Fruit fly (Drosophila melanogaster) whole organism, embryonic: ENCODE measurements around the gene GluRIIE.
A peak's percentile ranks its signal among the peaks of the same experiment; 100 is the strongest.

Source experiments
- ATbp ChIP-seq: fragments of 200-800 bp; sonication (Bioruptor generic); optimal IDR thresholded peaks from 2 replicates; lab custom pipeline; 2017; ENCODE audit warnings: missing biosample characterization, mild to moderate bottlenecking, missing genetic modification characterization, missing genetic modification reagents
- Awh ChIP-seq: fragments of 200-800 bp; sonication (Bioruptor generic); IDR thresholded peaks from 2 replicates; pipeline ENCODE4, ENCODE4 v1.3.6; 2022; ENCODE audit warnings: missing biosample characterization, missing genetic modification characterization
- Bgb ChIP-seq: fragments of 200-800 bp; sonication (Bioruptor generic); IDR thresholded peaks from 2 replicates; pipeline ENCODE4 v1.3.6; 2022; ENCODE audit warnings: missing biosample characterization, missing genetic modification characterization; ENCODE audit not compliant: partially characterized antibody
- CG11560 ChIP-seq: fragments of 200-800 bp; sonication (Bioruptor generic); IDR thresholded peaks from 3 replicates; pipeline ENCODE4 v1.3.6; 2022; ENCODE audit warnings: missing biosample characterization, missing genetic modification characterization
- CG12391 ChIP-seq: fragments of 200-800 bp; sonication (Bioruptor generic); optimal IDR thresholded peaks from 3 replicates; lab custom pipeline; 2018; ENCODE audit warnings: missing biosample characterization, mild to moderate bottlenecking, missing genetic modification characterization, moderate library complexity
- CG13624 ChIP-seq: fragments of 200-800 bp; sonication (Bioruptor generic); optimal IDR thresholded peaks from 2 replicates; lab custom pipeline; 2016; ENCODE audit warnings: missing biosample characterization, missing genetic modification characterization
- CG13894 ChIP-seq: fragments of 200-800 bp; sonication (Bioruptor generic); optimal IDR thresholded peaks from 3 replicates; lab custom pipeline; 2018; ENCODE audit warnings: missing biosample characterization, mild to moderate bottlenecking, missing genetic modification characterization, moderate library complexity
- CG15514 ChIP-seq: fragments of 200-800 bp; sonication (Bioruptor generic); optimal IDR thresholded peaks from 3 replicates; lab custom pipeline; 2017; ENCODE audit warnings: missing biosample characterization, missing genetic modification characterization, mild to moderate bottlenecking, moderate library complexity, missing genetic modification reagents
- CG15696 ChIP-seq: fragments of 200-800 bp; sonication (Bioruptor generic); optimal IDR thresholded peaks from 2 replicates; lab custom pipeline; 2019; ENCODE audit warnings: missing biosample characterization, mild to moderate bottlenecking, missing genetic modification characterization, moderate library complexity
- CG17802 ChIP-seq: fragments of 200-800 bp; sonication (Bioruptor generic); optimal IDR thresholded peaks from 2 replicates; lab custom pipeline; 2018; ENCODE audit warnings: missing biosample characterization, mild to moderate bottlenecking, missing genetic modification characterization, moderate library complexity
- CG2116 ChIP-seq: fragments of 200-800 bp; sonication (Bioruptor generic); optimal IDR thresholded peaks from 3 replicates; lab custom pipeline; 2018; ENCODE audit warnings: missing biosample characterization, mild to moderate bottlenecking, missing genetic modification characterization
- CG31441 ChIP-seq: fragments of 200-800 bp; sonication (Bioruptor generic); IDR thresholded peaks from 2 replicates; pipeline ENCODE4 v1.3.6; 2022; ENCODE audit warnings: missing biosample characterization, missing genetic modification characterization
- CG33557 ChIP-seq: fragments of 200-800 bp; sonication (Bioruptor generic); optimal IDR thresholded peaks from 2 replicates; lab custom pipeline; 2019; ENCODE audit warnings: missing biosample characterization, mild to moderate bottlenecking, missing genetic modification characterization, moderate library complexity
- CG4707 ChIP-seq: fragments of 200-800 bp; sonication (Bioruptor generic); optimal IDR thresholded peaks from 2 replicates; lab custom pipeline; 2018; ENCODE audit warnings: missing biosample characterization, mild to moderate bottlenecking, missing genetic modification characterization, moderate library complexity
- CG6175 ChIP-seq: fragments of 200-800 bp; sonication (Bioruptor generic); IDR thresholded peaks from 3 replicates; pipeline ENCODE4 v1.3.6; 2022; ENCODE audit warnings: missing biosample characterization, missing genetic modification characterization
- CG9215 ChIP-seq: fragments of 200-800 bp; sonication (Bioruptor generic); IDR thresholded peaks from 2 replicates; pipeline ENCODE4 v1.3.6; 2022; ENCODE audit warnings: missing biosample characterization, missing genetic modification characterization
- CG9817 ChIP-seq: fragments of 200-800 bp; sonication (Bioruptor generic); optimal IDR thresholded peaks from 2 replicates; lab custom pipeline; 2018; ENCODE audit warnings: missing biosample characterization, mild to moderate bottlenecking, missing genetic modification characterization, moderate library complexity
- CHES-1-like ChIP-seq: fragments of 200-800 bp; sonication (Bioruptor generic); optimal IDR thresholded peaks from 2 replicates; lab custom pipeline; 2016; ENCODE audit warnings: missing biosample characterization, missing genetic modification characterization
- CrebB ChIP-seq: fragments of 200-800 bp; sonication (Bioruptor generic); optimal IDR thresholded peaks from 3 replicates; lab custom pipeline; 2018; ENCODE audit warnings: missing biosample characterization, mild to moderate bottlenecking, missing genetic modification characterization
- D19B ChIP-seq: fragments of 200-800 bp; sonication (Bioruptor generic); optimal IDR thresholded peaks from 2 replicates; lab custom pipeline; 2017; ENCODE audit warnings: missing biosample characterization, mild to moderate bottlenecking, missing genetic modification characterization
- Dbx ChIP-seq: fragments of 200-800 bp; sonication (Bioruptor generic); IDR thresholded peaks from 3 replicates; pipeline ENCODE4 v1.3.6; 2022; ENCODE audit warnings: missing biosample characterization, missing genetic modification characterization
- Dll ChIP-seq: fragments of 200-800 bp; sonication (Bioruptor generic); IDR thresholded peaks from 4 replicates; pipeline ENCODE4 v1.3.6; 2022; ENCODE audit warnings: missing biosample characterization, missing genetic modification characterization; ENCODE audit not compliant: partially characterized antibody
- Doc3 ChIP-seq: fragments of 200-800 bp; sonication (Bioruptor generic); IDR thresholded peaks from 3 replicates; pipeline ENCODE4 v1.3.6; 2022; ENCODE audit warnings: missing biosample characterization, missing genetic modification characterization; ENCODE audit not compliant: partially characterized antibody
- HHEX ChIP-seq: fragments of 200-800 bp; sonication (Bioruptor generic); optimal IDR thresholded peaks from 3 replicates; lab custom pipeline; 2017; ENCODE audit warnings: missing biosample characterization, mild to moderate bottlenecking, missing genetic modification characterization, missing genetic modification reagents
- Hsf ChIP-seq: fragments of 200-800 bp; sonication (Bioruptor generic); optimal IDR thresholded peaks from 3 replicates; lab custom pipeline; 2016; ENCODE audit warnings: missing biosample characterization, missing genetic modification characterization
- Neu2 ChIP-seq: fragments of 200-800 bp; sonication (Bioruptor generic); optimal IDR thresholded peaks from 3 replicates; lab custom pipeline; 2016; ENCODE audit warnings: missing biosample characterization, missing genetic modification characterization, borderline replicate concordance
- Ssrp ChIP-seq: fragments of 200-800 bp; sonication (Bioruptor generic); optimal IDR thresholded peaks from 2 replicates; lab custom pipeline; 2018; ENCODE audit warnings: missing biosample characterization, mild to moderate bottlenecking, missing genetic modification characterization, moderate library complexity
- abd-A ChIP-seq: fragments of 200-800 bp; sonication (Bioruptor generic); optimal IDR thresholded peaks from 3 replicates; lab custom pipeline; 2019; ENCODE audit warnings: missing biosample characterization, mild to moderate bottlenecking, missing genetic modification characterization, moderate library complexity
- amos ChIP-seq: fragments of 200-800 bp; sonication (Bioruptor generic); IDR thresholded peaks from 2 replicates; pipeline ENCODE4 v1.3.6; 2022; ENCODE audit warnings: missing biosample characterization, missing genetic modification characterization; ENCODE audit not compliant: partially characterized antibody
- aop ChIP-seq: fragments of 200-800 bp; sonication (Bioruptor generic); IDR thresholded peaks from 2 replicates; pipeline ENCODE4 v1.3.6; 2022; ENCODE audit warnings: missing biosample characterization, missing genetic modification characterization
- ato ChIP-seq: fragments of 200-800 bp; sonication (Bioruptor generic); IDR thresholded peaks from 2 replicates; pipeline ENCODE4 v1.3.6; 2022; ENCODE audit warnings: missing biosample characterization, missing genetic modification characterization; ENCODE audit not compliant: partially characterized antibody
- caup ChIP-seq: fragments of 200-800 bp; sonication (Bioruptor generic); optimal IDR thresholded peaks from 3 replicates; lab custom pipeline; 2017; ENCODE audit warnings: missing biosample characterization, mild to moderate bottlenecking, missing genetic modification characterization, moderate library complexity; ENCODE audit not compliant: severe bottlenecking
- chinmo ChIP-seq: fragments of 200-800 bp; sonication (Bioruptor generic); IDR thresholded peaks from 4 replicates; pipeline ENCODE4 v1.3.6; 2022; ENCODE audit warnings: missing biosample characterization, missing genetic modification characterization; ENCODE audit not compliant: partially characterized antibody
- dan ChIP-seq: fragments of 200-800 bp; sonication (Bioruptor generic); IDR thresholded peaks from 2 replicates; pipeline ENCODE4 v1.3.6; 2022; ENCODE audit warnings: missing biosample characterization, missing genetic modification characterization
- esg ChIP-seq: fragments of 200-800 bp; sonication (Bioruptor generic); conservative IDR thresholded peaks from 2 replicates; pipeline ENCODE4 v1.3.6; 2022; ENCODE audit warnings: missing biosample characterization, missing genetic modification characterization
- lab ChIP-seq: fragments of 200-800 bp; sonication (Bioruptor generic); optimal IDR thresholded peaks from 3 replicates; lab custom pipeline; 2017; ENCODE audit warnings: missing biosample characterization, missing genetic modification characterization, mild to moderate bottlenecking, moderate library complexity, missing genetic modification reagents
- lola ChIP-seq, 3 experiments: fragments of >200 bp in 2 of 3; fragments of 200-800 bp in 1 of 3; sonication (Bioruptor generic) in 1 of 3; optimal IDR thresholded peaks; 2 replicates each; lab custom pipeline; 2017 to 2019; ENCODE audit warnings: missing biosample characterization in 3 of 3, missing genetic modification characterization in 3 of 3, mild to moderate bottlenecking in 1 of 3, moderate library complexity in 1 of 3
- nerfin-1 ChIP-seq: fragments of 200-800 bp; sonication (Bioruptor generic); optimal IDR thresholded peaks from 3 replicates; lab custom pipeline; 2019; ENCODE audit warnings: missing biosample characterization, mild to moderate bottlenecking, missing genetic modification characterization, moderate library complexity
- nmo ChIP-seq: fragments of 200-800 bp; sonication (Bioruptor generic); optimal IDR thresholded peaks from 2 replicates; lab custom pipeline; 2018; ENCODE audit warnings: missing biosample characterization, mild to moderate bottlenecking, missing genetic modification characterization, moderate library complexity
- prd ChIP-seq, 3 experiments: fragments of >200 bp in 2 of 3; fragments of 200-800 bp in 1 of 3; sonication (Bioruptor generic) in 1 of 3; optimal IDR thresholded peaks in 2 of 3; IDR thresholded peaks in 1 of 3; 2 replicates in 2 of 3; 3 replicates in 1 of 3; pipeline versions ENCODE4 v1.3.6 to Lab custom; 2017 to 2022; ENCODE audit warnings: missing biosample characterization in 1 of 3, missing genetic modification characterization in 1 of 3
- pros ChIP-seq: fragments of 200-800 bp; sonication (Bioruptor generic); optimal IDR thresholded peaks from 3 replicates; lab custom pipeline; 2019; ENCODE audit warnings: missing biosample characterization, mild to moderate bottlenecking, missing genetic modification characterization, moderate library complexity
- sd ChIP-seq: fragments of 200-800 bp; sonication (Bioruptor generic); optimal IDR thresholded peaks from 3 replicates; lab custom pipeline; 2018; ENCODE audit warnings: missing biosample characterization, mild to moderate bottlenecking, missing genetic modification characterization, moderate library complexity
- slbo ChIP-seq: fragments of 200-800 bp; sonication (Bioruptor generic); IDR thresholded peaks from 2 replicates; pipeline ENCODE4 v1.3.6; 2022; ENCODE audit warnings: missing biosample characterization, missing genetic modification characterization
- zen ChIP-seq: fragments of 200-800 bp; sonication (Bioruptor generic); optimal IDR thresholded peaks from 3 replicates; lab custom pipeline; 2018; ENCODE audit warnings: missing biosample characterization, mild to moderate bottlenecking, missing genetic modification characterization, moderate library complexity
- zen2 ChIP-seq: fragments of 200-800 bp; sonication (Bioruptor generic); IDR thresholded peaks from 3 replicates; pipeline ENCODE4 v1.3.6; 2022; ENCODE audit warnings: missing biosample characterization, missing genetic modification characterization; ENCODE audit not compliant: partially characterized antibody

The GluRIIE gene

dm6 chr3R:20634674-20635594, 13.6 kb downstream of the GluRIIE start, which contains the start of the genes Pi3K92E and Lrrk (continued):
- TF ChIP-seq CG9817 (tag; lab: Kevin White, UChicago) (peak; percentile 29), ATbp (no peak), CG12391 (no peak), esg (GFP tag; lab: Robert Waterston, UW) (no peak), D19B (no peak), lola (GFP tag; optimal IDR thresholded peaks at IDR 0.05; lab: Kevin White, UChicago) (no peak), CG9215 (no peak), abd-A (no peak), HHEX (GFP tag; lab: Kevin White, UChicago) (peak; percentile 1), Doc3 (GFP tag; lab: Robert Waterston, UW) (peak; percentile 74), Awh (GFP tag; lab: Robert Waterston, UW) (no peak), pros (GFP tag; lab: Kevin White, UChicago) (no peak), CG15696 (tag; lab: Kevin White, UChicago) (peak; percentile 25), CG6175 (no peak), Ssrp (tag; lab: Kevin White, UChicago) (no peak), Dbx (no peak), slbo (GFP tag; lab: Robert Waterston, UW) (peak; percentile 47; the same call in 1 of the 2 replicates), lab (GFP tag; lab: Kevin White, UChicago) (no peak), CG31441 (GFP tag; lab: Robert Waterston, UW) (no peak), nmo (GFP tag; lab: Kevin White, UChicago) (peak; percentile 19), Bgb (GFP tag; lab: Robert Waterston, UW) (peak; percentile 86), prd (optimal IDR thresholded peaks at IDR 0.05; lab: Kevin White, UChicago) (no peak), prd (GFP tag; IDR thresholded peaks at IDR 0.05; lab: Robert Waterston, UW) (peak; percentile 35; the same call in 1 of the 3 replicates), CrebB (tag; lab: Kevin White, UChicago) (no peak), caup (GFP tag; lab: Kevin White, UChicago) (peak; percentile 25), CG13624 (GFP tag; lab: Kevin White, UChicago) (no peak), CG4707 (GFP tag; lab: Kevin White, UChicago) (peak; percentile 22), CG17802 (no peak), nerfin-1 (tag; lab: Kevin White, UChicago) (no peak), zen (tag; lab: Kevin White, UChicago) (no peak), CG33557 (GFP tag; lab: Kevin White, UChicago) (no peak), sd (tag; lab: Kevin White, UChicago) (no peak), aop (GFP tag; lab: Robert Waterston, UW) (no peak), Dll (GFP tag; lab: Robert Waterston, UW) (peak; percentile 93), CG13894 (tag; lab: Kevin White, UChicago) (no peak), CG2116 (GFP tag; lab: Kevin White, UChicago) (peak; percentile 53), ato (peak; percentile 57; the same call in 1 of the 2 replicates), CG15514 (peak; percentile 14), zen2 (GFP tag; lab: Robert Waterston, UW) (peak; percentile 78; the same call in 2 of the 3 replicates), CG11560 (peak; percentile 88), dan (GFP tag; lab: Robert Waterston, UW) (no peak), Neu2 (GFP tag; lab: Kevin White, UChicago) (peak; percentile 79), CHES-1-like (GFP tag; lab: Kevin White, UChicago) (no peak), amos (GFP tag; lab: Robert Waterston, UW) (peak; percentile 84), chinmo (GFP tag; lab: Robert Waterston, UW) (peak; percentile 77; the same call in 2 of the 4 replicates), Hsf (no peak)
